Comparison of ENCODE assay signal across 1 fruit fly cellular context in the genomic region with DNA sequence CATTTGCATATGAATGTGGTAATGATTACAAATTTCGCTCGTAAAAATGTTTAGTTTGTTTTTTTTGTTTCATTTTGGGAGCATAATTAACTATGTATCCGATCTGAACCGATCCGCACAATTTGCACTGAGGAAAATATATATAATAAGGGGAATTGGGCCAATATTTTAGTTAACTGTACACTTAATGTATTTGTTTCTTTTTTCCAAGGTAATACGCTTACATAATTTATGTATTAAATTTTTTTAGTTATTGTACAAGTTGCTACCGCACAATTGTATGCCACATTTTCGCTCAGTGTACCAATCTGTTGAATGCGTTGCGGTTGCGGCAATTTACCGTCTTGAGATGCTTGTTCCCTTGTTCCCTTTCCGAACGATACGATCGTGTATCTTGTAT.
TF ChIP-seq lines count a peak whose summit lies in the region.

No protein-coding gene starts in this region.

TF ChIP-seq in whole organism, embryonic, 481 proteins besides CTCF, POLR2A, EP300 and RAD21 (continued from another document and continues in another):
- TF ChIP-seq Myb (GFP tag; optimal IDR thresholded peaks at IDR 0.05; lab: Kevin White, UChicago) (peak; percentile 27), CG2199 (GFP tag; IDR thresholded peaks at IDR 0.05; lab: Robert Waterston, UW) (peak; percentile 82; the same call in 2 of the 3 replicates), H2.0 (GFP tag; IDR thresholded peaks at IDR 0.05; lab: Robert Waterston, UW) (peak; percentile 89), HLHmδ (GFP tag; optimal IDR thresholded peaks at IDR 0.05; lab: Kevin White, UChicago) (no peak), fu2 (GFP tag; optimal IDR thresholded peaks at IDR 0.05; lab: Kevin White, UChicago) (peak; percentile 51), CG1529 (GFP tag; optimal IDR thresholded peaks at IDR 0.05; lab: Kevin White, UChicago) (peak; percentile 74), zf30C (GFP tag; optimal IDR thresholded peaks at IDR 0.05; lab: Kevin White, UChicago) (peak; percentile 59), tll (GFP tag; optimal IDR thresholded peaks at IDR 0.05; lab: Kevin White, UChicago) (no peak), ewg (GFP tag; optimal IDR thresholded peaks at IDR 0.05; lab: Kevin White, UChicago) (peak; percentile 72), trh (GFP tag; optimal IDR thresholded peaks at IDR 0.05; lab: Kevin White, UChicago) (peak; percentile 69), CG12659 (GFP tag; optimal IDR thresholded peaks at IDR 0.05; lab: Kevin White, UChicago) (peak; percentile 77), CG3407 (GFP tag; optimal IDR thresholded peaks at IDR 0.05; lab: Kevin White, UChicago) (peak; percentile 76), CG10654 (GFP tag; optimal IDR thresholded peaks at IDR 0.05; lab: Kevin White, UChicago) (peak; percentile 65), eve (GFP tag; optimal IDR thresholded peaks at IDR 0.05; lab: Kevin White, UChicago) (peak in 1 of 2 experiments; percentile 94), ind (GFP tag; optimal IDR thresholded peaks at IDR 0.05; lab: Kevin White, UChicago) (peak; percentile 78), Dll (GFP tag; IDR thresholded peaks at IDR 0.05; lab: Robert Waterston, UW; ENCODE audit: partially characterized antibody) (no peak), D19B (GFP tag; optimal IDR thresholded peaks at IDR 0.05; lab: Kevin White, UChicago) (peak; percentile 48), toy (GFP tag; IDR thresholded peaks at IDR 0.05; lab: Robert Waterston, UW) (peak; percentile 53; the same call in 1 of the 2 replicates), Tbp (GFP tag; optimal IDR thresholded peaks at IDR 0.05; lab: Kevin White, UChicago) (no peak), unc-4 (GFP tag; IDR thresholded peaks at IDR 0.05; lab: Robert Waterston, UW; ENCODE audit: partially characterized antibody) (no peak), CG10979 (tag; optimal IDR thresholded peaks at IDR 0.05; lab: Kevin White, UChicago) (peak; percentile 87), Max (GFP tag; optimal IDR thresholded peaks at IDR 0.05; lab: Kevin White, UChicago) (peak; percentile 73), Med (GFP tag; lab: Kevin White, UChicago) (peak; percentile 96), CG9797 (GFP tag; optimal IDR thresholded peaks at IDR 0.05; lab: Kevin White, UChicago) (no peak), CG3847 (GFP tag; IDR thresholded peaks at IDR 0.05; lab: Robert Waterston, UW) (peak; percentile 73), CG13424 (tag; optimal IDR thresholded peaks at IDR 0.05; lab: Kevin White, UChicago) (peak; percentile 89), CG11695 (GFP tag; IDR thresholded peaks at IDR 0.05; lab: Robert Waterston, UW) (peak; percentile 92), Hr51 (GFP tag; optimal IDR thresholded peaks at IDR 0.05; lab: Kevin White, UChicago) (peak; percentile 68 to 90), shn (GFP tag; optimal IDR thresholded peaks at IDR 0.05; lab: Kevin White, UChicago) (peak; percentile 44), sisA (GFP tag; IDR thresholded peaks at IDR 0.05; lab: Robert Waterston, UW) (peak; percentile 89), dan (GFP tag; IDR thresholded peaks at IDR 0.05; lab: Robert Waterston, UW) (peak; percentile 67), ase (GFP tag; IDR thresholded peaks at IDR 0.05; lab: Robert Waterston, UW) (peak; percentile 92), phol (tag; optimal IDR thresholded peaks at IDR 0.05; lab: Kevin White, UChicago) (peak; percentile 88), Sox102F (GFP tag; optimal IDR thresholded peaks at IDR 0.05; lab: Kevin White, UChicago) (peak; percentile 89), Scr (GFP tag; IDR thresholded peaks at IDR 0.05; lab: Robert Waterston, UW; ENCODE audit: partially characterized antibody) (no peak), Bgb (GFP tag; IDR thresholded peaks at IDR 0.05; lab: Robert Waterston, UW; ENCODE audit: partially characterized antibody) (no peak), tap (tag; optimal IDR thresholded peaks at IDR 0.05; lab: Kevin White, UChicago) (peak; percentile 81), seq (GFP tag; IDR thresholded peaks at IDR 0.05; lab: Robert Waterston, UW) (peak; percentile 87), odd (GFP tag; optimal IDR thresholded peaks at IDR 0.05; lab: Kevin White, UChicago) (peak; percentile 56), nau (GFP tag; optimal IDR thresholded peaks at IDR 0.05; lab: Kevin White, UChicago) (peak; percentile 70), CG2120 (GFP tag; optimal IDR thresholded peaks at IDR 0.05; lab: Kevin White, UChicago) (peak; percentile 81), bigmax (GFP tag; optimal IDR thresholded peaks at IDR 0.05; lab: Kevin White, UChicago) (no peak), sim (GFP tag; IDR thresholded peaks at IDR 0.05; lab: Robert Waterston, UW) (peak; percentile 86), ranshi (GFP tag; IDR thresholded peaks at IDR 0.05; lab: Robert Waterston, UW) (peak; percentile 87), jigr1 (GFP tag; IDR thresholded peaks at IDR 0.05; lab: Robert Waterston, UW) (peak; percentile 81; the same call in 2 of the 3 replicates), Opbp (GFP tag; IDR thresholded peaks at IDR 0.05; lab: Robert Waterston, UW; ENCODE audit: partially characterized antibody) (no peak), sr (GFP tag; IDR thresholded peaks at IDR 0.05; lab: Robert Waterston, UW) (peak; percentile 65; the same call in 2 of the 3 replicates), CG34376 (GFP tag; optimal IDR thresholded peaks at IDR 0.05; lab: Kevin White, UChicago) (no peak), scrt (GFP tag; optimal IDR thresholded peaks at IDR 0.05; lab: Kevin White, UChicago) (peak; percentile 70), dm (GFP tag; optimal IDR thresholded peaks at IDR 0.05; lab: Kevin White, UChicago) (peak; percentile 65), CG6813 (GFP tag; optimal IDR thresholded peaks at IDR 0.05; lab: Kevin White, UChicago) (peak; percentile 74), run (tag; optimal IDR thresholded peaks at IDR 0.05; lab: Kevin White, UChicago) (peak; percentile 92), cato (GFP tag; optimal IDR thresholded peaks at IDR 0.05; lab: Kevin White, UChicago; ENCODE audit: borderline replicate concordance) (peak; percentile 62), CG14965 (GFP tag; optimal IDR thresholded peaks at IDR 0.05; lab: Kevin White, UChicago; ENCODE audit: borderline replicate concordance) (peak; percentile 37), pfk (GFP tag; optimal IDR thresholded peaks at IDR 0.05; lab: Kevin White, UChicago) (no peak), grn (GFP tag; optimal IDR thresholded peaks at IDR 0.05; lab: Kevin White, UChicago) (peak; percentile 89), eyg (GFP tag; optimal IDR thresholded peaks at IDR 0.05; lab: Kevin White, UChicago) (peak; percentile 62), ap (GFP tag; IDR thresholded peaks at IDR 0.05; lab: Robert Waterston, UW) (peak; percentile 84), CG1602 (GFP tag; optimal IDR thresholded peaks at IDR 0.05; lab: Kevin White, UChicago) (peak; percentile 68), CrebB (tag; optimal IDR thresholded peaks at IDR 0.05; lab: Kevin White, UChicago) (peak; percentile 67), Chrac-16 (GFP tag; optimal IDR thresholded peaks at IDR 0.05; lab: Kevin White, UChicago) (peak; percentile 78), CG8281 (tag; optimal IDR thresholded peaks at IDR 0.05; lab: Kevin White, UChicago) (peak; percentile 67), B-H2 (GFP tag; optimal IDR thresholded peaks at IDR 0.05; lab: Kevin White, UChicago) (no peak), CG7556 (GFP tag; optimal IDR thresholded peaks at IDR 0.05; lab: Kevin White, UChicago) (peak; percentile 78), sens (GFP tag; lab: Kevin White, UChicago) (peak; percentile 97), CG17328 (GFP tag; IDR thresholded peaks at IDR 0.05; lab: Robert Waterston, UW) (peak; percentile 92), CG11398 (GFP tag; optimal IDR thresholded peaks at IDR 0.05; lab: Kevin White, UChicago) (peak; percentile 63), Gsc (GFP tag; IDR thresholded peaks at IDR 0.05; lab: Robert Waterston, UW) (peak; percentile 76), gcm2 (GFP tag; optimal IDR thresholded peaks at IDR 0.05; lab: Kevin White, UChicago) (peak; percentile 75), CG7271 (tag; optimal IDR thresholded peaks at IDR 0.05; lab: Kevin White, UChicago) (peak; percentile 22), BEAF-32 (GFP tag; optimal IDR thresholded peaks at IDR 0.05; lab: Kevin White, UChicago) (no peak), cwo (GFP tag; optimal IDR thresholded peaks at IDR 0.05; lab: Kevin White, UChicago) (peak; percentile 51), CG9817 (tag; optimal IDR thresholded peaks at IDR 0.05; lab: Kevin White, UChicago) (peak; percentile 71), CG17802 (tag; optimal IDR thresholded peaks at IDR 0.05; lab: Kevin White, UChicago) (peak; percentile 43), chinmo (GFP tag; IDR thresholded peaks at IDR 0.05; lab: Robert Waterston, UW; ENCODE audit: partially characterized antibody) (no peak), GATAe (GFP tag; conservative IDR thresholded peaks at IDR 0.05; lab: Robert Waterston, UW) (no peak), Lim3 (GFP tag; IDR thresholded peaks at IDR 0.05; lab: Robert Waterston, UW) (peak; percentile 54; the same call in 1 of the 2 replicates), CG18619 (GFP tag; optimal IDR thresholded peaks at IDR 0.05; lab: Kevin White, UChicago) (peak; percentile 60), Awh (GFP tag; IDR thresholded peaks at IDR 0.05; lab: Robert Waterston, UW) (peak; percentile 69), CG13296 (GFP tag; optimal IDR thresholded peaks at IDR 0.05; lab: Kevin White, UChicago) (peak; percentile 76), twi (tag; optimal IDR thresholded peaks at IDR 0.05; lab: Kevin White, UChicago) (peak; percentile 57), CHES-1-like (GFP tag; optimal IDR thresholded peaks at IDR 0.05; lab: Kevin White, UChicago) (peak; percentile 70), Ravus (GFP tag; IDR thresholded peaks at IDR 0.05; lab: Robert Waterston, UW) (peak; percentile 76), CG4707 (GFP tag; optimal IDR thresholded peaks at IDR 0.05; lab: Kevin White, UChicago) (peak; percentile 51), chif (GFP tag; optimal IDR thresholded peaks at IDR 0.05; lab: Kevin White, UChicago) (peak; percentile 73 to 87), CG10462 (GFP tag; optimal IDR thresholded peaks at IDR 0.05; lab: Kevin White, UChicago) (peak; percentile 66), CG34422 (GFP tag; IDR thresholded peaks at IDR 0.05; lab: Robert Waterston, UW) (peak; percentile 92), amos (GFP tag; IDR thresholded peaks at IDR 0.05; lab: Robert Waterston, UW; ENCODE audit: partially characterized antibody) (no peak), BtbVII (GFP tag; optimal IDR thresholded peaks at IDR 0.05; lab: Kevin White, UChicago) (peak; percentile 65), nmo (GFP tag; optimal IDR thresholded peaks at IDR 0.05; lab: Kevin White, UChicago) (peak; percentile 89), CG4617 (GFP tag; optimal IDR thresholded peaks at IDR 0.05; lab: Kevin White, UChicago; ENCODE audit: borderline replicate concordance) (peak; percentile 44), gsb (GFP tag; IDR thresholded peaks at IDR 0.05; lab: Robert Waterston, UW) (peak; percentile 81), MBD-R2 (GFP tag; IDR thresholded peaks at IDR 0.05; lab: Robert Waterston, UW) (peak; percentile 62), CG4404 (GFP tag; IDR thresholded peaks at IDR 0.05; lab: Robert Waterston, UW) (peak; percentile 89), Vsx1 (GFP tag; optimal IDR thresholded peaks at IDR 0.05; lab: Kevin White, UChicago) (peak; percentile 81), Dref (GFP tag; IDR thresholded peaks at IDR 0.05; lab: Robert Waterston, UW) (no peak), CG32772 (GFP tag; IDR thresholded peaks at IDR 0.05; lab: Robert Waterston, UW) (peak; percentile 90), tna (GFP tag; IDR thresholded peaks at IDR 0.05; lab: Robert Waterston, UW; ENCODE audit: partially characterized antibody) (no peak), ATbp (GFP tag; optimal IDR thresholded peaks at IDR 0.05; lab: Kevin White, UChicago) (peak; percentile 82), CG31224 (GFP tag; IDR thresholded peaks at IDR 0.05; lab: Robert Waterston, UW) (peak; percentile 82), pnt (GFP tag; optimal IDR thresholded peaks at IDR 0.05; lab: Kevin White, UChicago) (peak; percentile 68), bsh (GFP tag; optimal IDR thresholded peaks at IDR 0.05; lab: Kevin White, UChicago) (peak in 1 of 2 experiments; percentile 86), CG11696 (GFP tag; IDR thresholded peaks at IDR 0.05; lab: Robert Waterston, UW) (peak; percentile 58), sima (GFP tag; optimal IDR thresholded peaks at IDR 0.05; lab: Kevin White, UChicago) (peak; percentile 35), CG7372 (GFP tag; IDR thresholded peaks at IDR 0.05; lab: Robert Waterston, UW) (peak; percentile 87), rib (GFP tag; IDR thresholded peaks at IDR 0.05; lab: Robert Waterston, UW) (peak; percentile 67; the same call in 1 of the 2 replicates), CG17186 (GFP tag; optimal IDR thresholded peaks at IDR 0.05; lab: Kevin White, UChicago) (no peak), stwl (tag; optimal IDR thresholded peaks at IDR 0.05; lab: Kevin White, UChicago) (no peak), fd64A (GFP tag; optimal IDR thresholded peaks at IDR 0.05; lab: Kevin White, UChicago) (peak; percentile 47), lola (GFP tag; optimal IDR thresholded peaks at IDR 0.05; lab: Kevin White, UChicago) (peak in 1 of 3 experiments; percentile 79), Optix (GFP tag; IDR thresholded peaks at IDR 0.05; lab: Robert Waterston, UW) (peak; percentile 75), CG5245 (GFP tag; optimal IDR thresholded peaks at IDR 0.05; lab: Kevin White, UChicago) (peak; percentile 71), NfI (GFP tag; optimal IDR thresholded peaks at IDR 0.05; lab: Kevin White, UChicago) (peak; percentile 73), CG8478 (optimal IDR thresholded peaks at IDR 0.05; lab: Kevin White, UChicago) (no peak), Gug (GFP tag; IDR thresholded peaks at IDR 0.05; lab: Robert Waterston, UW) (peak; percentile 80), MTF-1 (GFP tag; optimal IDR thresholded peaks at IDR 0.05; lab: Kevin White, UChicago; ENCODE audit: borderline replicate concordance) (no peak), pum (GFP tag; optimal IDR thresholded peaks at IDR 0.05; lab: Kevin White, UChicago) (peak; percentile 79), zen (tag; optimal IDR thresholded peaks at IDR 0.05; lab: Kevin White, UChicago) (peak; percentile 74), vfl (GFP tag; optimal IDR thresholded peaks at IDR 0.05; lab: Kevin White, UChicago) (peak; percentile 69), mirr (GFP tag; optimal IDR thresholded peaks at IDR 0.05; lab: Kevin White, UChicago) (no peak), hkb (optimal IDR thresholded peaks at IDR 0.05; lab: Kevin White, UChicago) (no peak), hkb (GFP tag; IDR thresholded peaks at IDR 0.05; lab: Robert Waterston, UW) (peak; percentile 93), Sry-δ (GFP tag; optimal IDR thresholded peaks at IDR 0.05; lab: Kevin White, UChicago) (peak; percentile 37), mam (GFP tag; optimal IDR thresholded peaks at IDR 0.05; lab: Kevin White, UChicago) (peak; percentile 81), Mes4 (GFP tag; optimal IDR thresholded peaks at IDR 0.05; lab: Kevin White, UChicago) (peak; percentile 65)
